Worm (Caenorhabditis elegans): ENCODE measurements around the gene hrg-3.

Gene hrg-3

DNA sequence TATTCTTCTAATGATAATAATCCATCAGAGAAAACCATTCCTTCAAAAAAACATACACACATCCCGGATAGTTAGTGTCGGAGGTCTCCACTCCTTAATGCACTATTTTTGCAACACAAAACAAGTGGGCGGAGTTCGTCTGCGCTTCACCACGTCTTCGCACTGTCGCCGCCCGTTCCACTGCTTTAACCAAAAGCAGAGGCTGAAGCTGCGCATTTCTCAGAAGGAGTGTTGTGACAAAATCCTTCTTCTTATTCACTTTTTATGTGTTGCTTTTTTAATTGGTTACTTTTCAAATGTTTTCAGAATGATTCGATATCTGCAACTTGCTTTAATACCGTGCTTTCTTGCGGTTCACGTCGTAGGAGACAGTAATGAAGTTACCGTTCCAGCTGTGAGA lies 11.3 kb upstream of the hrg-3 start, which contains the start of gene F58E6.13:
Gene F58E6.13 (plus strand): TSS at position 301 of the 400 bp plus-strand sequence.
- TF ChIP-seq nhr-23 (tag; optimal IDR thresholded peaks at IDR 0.05) (no peak), ceh-82 (tag; optimal IDR thresholded peaks at IDR 0.05) (no peak), dmd-4 (tag; optimal IDR thresholded peaks at IDR 0.05) (no peak), nhr-6 (tag; optimal IDR thresholded peaks at IDR 0.05) (no peak), nhr-237 (tag; optimal IDR thresholded peaks at IDR 0.05) (no peak), fos-1 (tag; optimal IDR thresholded peaks at IDR 0.05) (no peak), Y55F3AM.14 (GFP tag; optimal IDR thresholded peaks at IDR 0.05) (no peak), mab-5 (tag; optimal IDR thresholded peaks at IDR 0.05) (no peak), unc-55 (GFP tag; optimal IDR thresholded peaks at IDR 0.05) (no peak), ztf-1 (GFP tag; conservative IDR thresholded peaks at IDR 0.05) (no peak), lin-39 (tag; optimal IDR thresholded peaks at IDR 0.05) (no peak)

DNA sequence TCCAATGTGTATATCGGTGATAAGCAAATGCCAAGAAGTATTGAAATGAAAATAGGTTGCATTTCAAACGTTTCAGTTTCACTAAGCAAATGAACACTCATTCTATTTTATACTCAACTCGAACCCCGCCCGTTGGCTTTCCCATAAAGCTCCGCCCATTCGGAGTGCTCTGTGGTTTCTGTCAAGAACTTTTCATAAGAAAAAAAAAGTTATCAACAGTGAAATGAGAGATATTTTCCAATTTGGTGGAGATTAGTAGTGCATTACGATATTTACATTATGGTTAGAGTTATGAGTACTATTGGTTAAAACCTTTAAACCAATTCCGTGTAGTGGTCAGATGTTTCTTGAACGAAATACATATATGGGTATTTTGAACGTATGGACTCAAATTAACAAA lies 6.0 kb upstream of the hrg-3 start, which contains the start of gene F58E6.4:
Gene F58E6.4 (minus strand): TSS at position 101 of the 400 bp plus-strand sequence.
- TF ChIP-seq zag-1 (tag; optimal IDR thresholded peaks at IDR 0.05): no peak
- no peak for TF ChIP-seq fos-1 (tag; optimal IDR thresholded peaks at IDR 0.05)
- TF ChIP-seq unc-39 (tag; optimal IDR thresholded peaks at IDR 0.05): no peak
- TF ChIP-seq ama-1 (optimal IDR thresholded peaks at IDR 0.05): no peak
- TF ChIP-seq nhr-23 (tag; optimal IDR thresholded peaks at IDR 0.05): no peak
- no peak for TF ChIP-seq nhr-12 (tag; optimal IDR thresholded peaks at IDR 0.05)
- TF ChIP-seq mab-5 (tag; optimal IDR thresholded peaks at IDR 0.05): no peak
- TF ChIP-seq R02D3.7 (tag; optimal IDR thresholded peaks at IDR 0.05): no peak
- no peak for TF ChIP-seq gmeb-1 (tag; optimal IDR thresholded peaks at IDR 0.05)
- TF ChIP-seq lin-13 (GFP tag; optimal IDR thresholded peaks at IDR 0.05): no peak
- TF ChIP-seq alr-1 (tag; optimal IDR thresholded peaks at IDR 0.05): no peak
- no peak for TF ChIP-seq nhr-77 (tag; optimal IDR thresholded peaks at IDR 0.05)
- no peak for TF ChIP-seq skn-1 (tag; optimal IDR thresholded peaks at IDR 0.05)
- no peak for TF ChIP-seq ceh-16 (tag; optimal IDR thresholded peaks at IDR 0.05)
- no peak for TF ChIP-seq lsy-2 (tag; optimal IDR thresholded peaks at IDR 0.05)
- TF ChIP-seq unc-55 (GFP tag; optimal IDR thresholded peaks at IDR 0.05): no peak
- TF ChIP-seq nhr-25 (tag; optimal IDR thresholded peaks at IDR 0.05): no peak
- TF ChIP-seq nhr-11 (tag; optimal IDR thresholded peaks at IDR 0.05): no peak
- no peak for TF ChIP-seq nhr-6 (tag; optimal IDR thresholded peaks at IDR 0.05)

DNA sequence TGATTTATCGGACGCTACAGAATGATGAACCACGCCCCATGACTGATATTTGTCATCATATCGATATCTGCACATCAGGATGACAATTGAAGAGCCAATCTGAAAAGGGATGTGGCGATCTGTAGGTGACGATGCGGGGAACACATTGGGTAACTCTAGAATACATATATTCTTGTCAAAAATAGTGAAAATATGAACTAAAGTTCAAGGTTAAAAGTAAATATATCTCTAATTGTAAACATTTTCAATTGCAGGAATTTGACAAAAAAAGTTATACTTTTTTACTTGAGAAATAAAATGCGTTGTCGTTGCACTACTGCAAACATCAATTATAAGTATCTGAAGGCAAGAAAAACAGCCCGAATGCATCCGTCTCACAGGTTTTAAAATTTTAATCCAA lies 3.4 kb upstream of the hrg-3 start, which contains the start of gene F58E6.6:
Gene F58E6.6 (minus strand): TSS at position 101 of the 400 bp plus-strand sequence.
- TF ChIP-seq fos-1 (tag; optimal IDR thresholded peaks at IDR 0.05) (no peak), ztf-11 (tag; optimal IDR thresholded peaks at IDR 0.05) (no peak), nhr-6 (tag; optimal IDR thresholded peaks at IDR 0.05) (no peak), snpc-4 (tag; optimal IDR thresholded peaks at IDR 0.05) (no peak), mdl-1 (tag; optimal IDR thresholded peaks at IDR 0.05) (no peak), ceh-82 (tag; optimal IDR thresholded peaks at IDR 0.05) (no peak), skn-1 (tag; optimal IDR thresholded peaks at IDR 0.05) (no peak)

- no peak for TF ChIP-seq nhr-25 (tag; optimal IDR thresholded peaks at IDR 0.05)
- no peak for TF ChIP-seq nhr-11 (tag; optimal IDR thresholded peaks at IDR 0.05)
- no peak for TF ChIP-seq elt-1 (tag; optimal IDR thresholded peaks at IDR 0.05)
- TF ChIP-seq skn-1 (tag; optimal IDR thresholded peaks at IDR 0.05): no peak
- no peak for TF ChIP-seq unc-39 (tag; optimal IDR thresholded peaks at IDR 0.05)
Observed at ce11 chrV:9753554-9753953, 2.7 kb upstream of the hrg-3 start.

- no peak for TF ChIP-seq ceh-82 (tag; optimal IDR thresholded peaks at IDR 0.05)
- TF ChIP-seq nhr-237 (tag; optimal IDR thresholded peaks at IDR 0.05): no peak
- no peak for TF ChIP-seq sma-3 (GFP tag; optimal IDR thresholded peaks at IDR 0.05)
- TF ChIP-seq gmeb-1 (tag; optimal IDR thresholded peaks at IDR 0.05): no peak
- no peak for TF ChIP-seq egl-27 (tag; optimal IDR thresholded peaks at IDR 0.05)
- TF ChIP-seq blmp-1 (tag; optimal IDR thresholded peaks at IDR 0.05; ENCODE audit: insufficient read depth): no peak
- TF ChIP-seq mdl-1 (tag; optimal IDR thresholded peaks at IDR 0.05): no peak
- TF ChIP-seq lin-39 (tag; optimal IDR thresholded peaks at IDR 0.05): no peak
- TF ChIP-seq unc-62 (GFP tag; optimal IDR thresholded peaks at IDR 0.05): no peak
- no peak for TF ChIP-seq nhr-129 (tag; optimal IDR thresholded peaks at IDR 0.05)
- no peak for TF ChIP-seq ztf-1 (GFP tag; conservative IDR thresholded peaks at IDR 0.05)
- no peak for TF ChIP-seq elt-3 (tag; optimal IDR thresholded peaks at IDR 0.05)
- no peak for TF ChIP-seq C34F6.9 (tag; optimal IDR thresholded peaks at IDR 0.05)
- no peak for TF ChIP-seq unc-55 (GFP tag; optimal IDR thresholded peaks at IDR 0.05)
- no peak for TF ChIP-seq ZK546.5 (tag; optimal IDR thresholded peaks at IDR 0.05)
- no peak for TF ChIP-seq ztf-11 (tag; optimal IDR thresholded peaks at IDR 0.05)
- no peak for TF ChIP-seq nhr-6 (tag; optimal IDR thresholded peaks at IDR 0.05)
- TF ChIP-seq alr-1 (tag; optimal IDR thresholded peaks at IDR 0.05): no peak
- TF ChIP-seq unc-39 (tag; optimal IDR thresholded peaks at IDR 0.05): no peak
Observed at ce11 chrV:9754459-9754858, 1.8 kb upstream of the hrg-3 start, which contains the start of gene F58E6.5. Gene F58E6.5 (minus strand): TSS chrV:9754559.

Data from whole organism, L2 larva.